Worm (Caenorhabditis elegans): ENCODE results near the gene gcy-31.

DNA sequence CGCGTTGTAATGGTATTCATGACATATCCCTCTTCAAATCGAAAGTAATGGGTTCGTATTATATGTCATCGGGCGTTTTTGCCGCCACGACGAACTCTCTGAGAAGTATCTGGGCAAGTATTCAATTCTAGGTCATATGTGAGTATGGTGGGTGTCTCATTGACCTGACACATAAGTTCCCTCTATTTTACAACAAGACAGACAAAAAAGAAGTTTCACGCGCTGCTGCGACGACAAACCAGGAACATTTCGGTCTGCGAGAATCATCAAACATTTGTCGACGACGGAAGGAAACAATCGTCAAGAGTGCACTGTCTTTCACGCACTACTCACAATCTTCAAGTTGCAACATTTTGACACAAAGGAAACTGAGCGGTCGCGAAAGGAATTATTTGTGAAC, 2.0 kb downstream of the gcy-31 start:
- TF ChIP-seq lin-11 (tag; optimal IDR thresholded peaks at IDR 0.05) = no peak
- no peak for TF ChIP-seq hlh-6 (tag; optimal IDR thresholded peaks at IDR 0.05)
- no peak for TF ChIP-seq pha-4 (tag; optimal IDR thresholded peaks at IDR 0.05)
- TF ChIP-seq ama-1 (optimal IDR thresholded peaks at IDR 0.05) = no peak
- no peak for TF ChIP-seq mec-3 (tag; optimal IDR thresholded peaks at IDR 0.05; ENCODE audit: borderline replicate concordance)
- TF ChIP-seq elt-2 (tag; optimal IDR thresholded peaks at IDR 0.05) = no peak
- no peak for TF ChIP-seq pqm-1 (tag; optimal IDR thresholded peaks at IDR 0.05)
- TF ChIP-seq lim-6 (tag; optimal IDR thresholded peaks at IDR 0.05) = no peak
- no peak for TF ChIP-seq pat-9 (tag; optimal IDR thresholded peaks at IDR 0.05)
- TF ChIP-seq C08G9.2 (tag; optimal IDR thresholded peaks at IDR 0.05) = no peak
- no peak for TF ChIP-seq sox-4 (tag; optimal IDR thresholded peaks at IDR 0.05)
- no peak for TF ChIP-seq unc-42 (tag; optimal IDR thresholded peaks at IDR 0.05)
- no peak for TF ChIP-seq pag-3 (tag; optimal IDR thresholded peaks at IDR 0.05; ENCODE audit: borderline replicate concordance)
- TF ChIP-seq ets-4 (tag; optimal IDR thresholded peaks at IDR 0.05) = no peak

Measured in whole organism, late embryonic.